Fruit fly (Drosophila melanogaster) whole organism, embryonic: Measurements from ENCODE around the gene CG1494.

Experiments
- Atf3 ChIP-seq: fragments of 200-800 bp; sonication (Bioruptor generic); optimal IDR thresholded peaks from 3 replicates; lab custom pipeline; 2016; ENCODE audit warnings: missing biosample characterization, missing genetic modification characterization
- CG10209 ChIP-seq: fragments of 200-800 bp; sonication (Bioruptor generic); optimal IDR thresholded peaks from 3 replicates; lab custom pipeline; 2017; ENCODE audit warnings: missing biosample characterization, mild to moderate bottlenecking, missing genetic modification characterization, missing genetic modification reagents
- CG1024 ChIP-seq: fragments of 200-800 bp; sonication (Bioruptor generic); IDR thresholded peaks from 2 replicates; pipeline ENCODE4 v1.3.6; 2022; ENCODE audit warnings: missing biosample characterization, missing genetic modification characterization
- CG14441 ChIP-seq: fragments of 200-800 bp; sonication (Bioruptor generic); IDR thresholded peaks from 2 replicates; pipeline ENCODE4 v1.3.6; 2022; ENCODE audit warnings: missing biosample characterization, missing genetic modification characterization
- CG14965 ChIP-seq: fragments of 200-800 bp; sonication (Bioruptor generic); optimal IDR thresholded peaks from 2 replicates; lab custom pipeline; 2016; ENCODE audit warnings: missing biosample characterization, missing genetic modification characterization, borderline replicate concordance
- CG1529 ChIP-seq: fragments of 200-800 bp; sonication (Bioruptor generic); optimal IDR thresholded peaks from 3 replicates; lab custom pipeline; 2018; ENCODE audit warnings: missing biosample characterization, missing genetic modification characterization
- CG15514 ChIP-seq: fragments of 200-800 bp; sonication (Bioruptor generic); optimal IDR thresholded peaks from 3 replicates; lab custom pipeline; 2017; ENCODE audit warnings: missing biosample characterization, missing genetic modification characterization, mild to moderate bottlenecking, moderate library complexity, missing genetic modification reagents
- CG15601 ChIP-seq: fragments of 200-800 bp; sonication (Bioruptor generic); optimal IDR thresholded peaks from 3 replicates; lab custom pipeline; 2019; ENCODE audit warnings: missing biosample characterization, mild to moderate bottlenecking, missing genetic modification characterization, moderate library complexity
- CG16813 ChIP-seq: fragments of 200-800 bp; sonication (Bioruptor generic); IDR thresholded peaks from 3 replicates; pipeline ENCODE4 v1.3.6; 2022; ENCODE audit warnings: missing biosample characterization, missing genetic modification characterization; ENCODE audit not compliant: partially characterized antibody
- CG16815 ChIP-seq: fragments of 200-800 bp; sonication (Bioruptor generic); optimal IDR thresholded peaks from 3 replicates; lab custom pipeline; 2017; ENCODE audit warnings: missing biosample characterization, mild to moderate bottlenecking, missing genetic modification characterization
- CG6254 ChIP-seq: fragments of 200-800 bp; sonication (Bioruptor generic); optimal IDR thresholded peaks from 3 replicates; lab custom pipeline; 2017; ENCODE audit warnings: mild to moderate bottlenecking, missing biosample characterization, missing genetic modification reagents, missing genetic modification characterization
- CG6272 ChIP-seq: fragments of 200-800 bp; sonication (Bioruptor generic); IDR thresholded peaks from 2 replicates; pipeline ENCODE4 v1.3.6; 2022; ENCODE audit warnings: missing biosample characterization, missing genetic modification characterization
- CG6689 ChIP-seq: fragments of 200-800 bp; sonication (Bioruptor generic); IDR thresholded peaks from 2 replicates; pipeline ENCODE4 v1.3.6; 2022; ENCODE audit warnings: missing biosample characterization, missing genetic modification characterization
- CG6854 ChIP-seq: fragments of 200-800 bp; sonication (Bioruptor generic); optimal IDR thresholded peaks from 3 replicates; lab custom pipeline; 2017; ENCODE audit warnings: missing biosample characterization, mild to moderate bottlenecking, missing genetic modification characterization
- CG7271 ChIP-seq: fragments of 200-800 bp; sonication (Bioruptor generic); optimal IDR thresholded peaks from 2 replicates; lab custom pipeline; 2018; ENCODE audit warnings: missing biosample characterization, mild to moderate bottlenecking, missing genetic modification characterization, moderate library complexity
- CG7928 ChIP-seq: fragments of 200-800 bp; sonication (Bioruptor generic); optimal IDR thresholded peaks from 2 replicates; lab custom pipeline; 2017; ENCODE audit warnings: missing biosample characterization, mild to moderate bottlenecking, missing genetic modification characterization
- CG9876 ChIP-seq: fragments of 200-800 bp; sonication (Bioruptor generic); optimal IDR thresholded peaks from 2 replicates; lab custom pipeline; 2016; ENCODE audit warnings: missing biosample characterization, missing genetic modification characterization
- CG9932 ChIP-seq: fragments of 200-800 bp; sonication (Bioruptor generic); IDR thresholded peaks from 2 replicates; pipeline ENCODE4 v1.3.6; 2022; ENCODE audit warnings: missing biosample characterization, missing genetic modification characterization
- CHES-1-like ChIP-seq: fragments of 200-800 bp; sonication (Bioruptor generic); optimal IDR thresholded peaks from 2 replicates; lab custom pipeline; 2016; ENCODE audit warnings: missing biosample characterization, missing genetic modification characterization
- CoRest ChIP-seq: fragments of 200-800 bp; sonication (Bioruptor generic); optimal IDR thresholded peaks from 3 replicates; lab custom pipeline; 2018; ENCODE audit warnings: missing biosample characterization, mild to moderate bottlenecking, missing genetic modification characterization, moderate library complexity
- Dad ChIP-seq: fragments of 200-800 bp; sonication (Bioruptor generic); optimal IDR thresholded peaks from 3 replicates; lab custom pipeline; 2016; ENCODE audit warnings: missing biosample characterization, missing genetic modification characterization
- Dbx ChIP-seq: fragments of 200-800 bp; sonication (Bioruptor generic); IDR thresholded peaks from 3 replicates; pipeline ENCODE4 v1.3.6; 2022; ENCODE audit warnings: missing biosample characterization, missing genetic modification characterization
- Doc3 ChIP-seq: fragments of 200-800 bp; sonication (Bioruptor generic); IDR thresholded peaks from 3 replicates; pipeline ENCODE4 v1.3.6; 2022; ENCODE audit warnings: missing biosample characterization, missing genetic modification characterization; ENCODE audit not compliant: partially characterized antibody
- Drgx ChIP-seq: fragments of 200-800 bp; sonication (Bioruptor generic); IDR thresholded peaks from 2 replicates; pipeline ENCODE4 v1.3.6; 2022; ENCODE audit warnings: missing biosample characterization, missing genetic modification characterization
- H2.0 ChIP-seq: fragments of 200-800 bp; sonication (Bioruptor generic); IDR thresholded peaks from 2 replicates; pipeline ENCODE4 v1.3.6; 2022; ENCODE audit warnings: missing biosample characterization, missing genetic modification characterization
- HLH3B ChIP-seq: fragments of 200-800 bp; sonication (Bioruptor generic); IDR thresholded peaks from 2 replicates; pipeline ENCODE4 v1.3.6; 2022; ENCODE audit warnings: missing biosample characterization, missing genetic modification characterization
- HmgD ChIP-seq: fragments of 200-800 bp; sonication (Bioruptor generic); optimal IDR thresholded peaks from 3 replicates; lab custom pipeline; 2016; ENCODE audit warnings: missing biosample characterization, missing genetic modification characterization
- MESR4 ChIP-seq: fragments of 200-800 bp; sonication (Bioruptor generic); optimal IDR thresholded peaks from 2 replicates; lab custom pipeline; 2018; ENCODE audit warnings: missing biosample characterization, mild to moderate bottlenecking, missing genetic modification characterization, moderate library complexity
- Meics ChIP-seq: fragments of 200-800 bp; sonication (Bioruptor generic); optimal IDR thresholded peaks from 2 replicates; lab custom pipeline; 2017; ENCODE audit warnings: missing biosample characterization, mild to moderate bottlenecking, missing genetic modification characterization
- Pdp1 ChIP-seq, 2 experiments: fragments of 200-800 bp; sonication (Bioruptor generic); optimal IDR thresholded peaks; 3 replicates each; lab custom pipeline; 2016; ENCODE audit warnings: missing biosample characterization in 2 of 2, missing genetic modification characterization in 2 of 2, mild to moderate bottlenecking in 1 of 2, moderate library complexity in 1 of 2
- Spps ChIP-seq: fragments of 200-800 bp; sonication (Bioruptor generic); optimal IDR thresholded peaks from 2 replicates; lab custom pipeline; 2018; ENCODE audit warnings: missing biosample characterization, mild to moderate bottlenecking, missing genetic modification characterization
- bbx ChIP-seq: fragments of 200-800 bp; sonication (Bioruptor generic); IDR thresholded peaks from 2 replicates; pipeline ENCODE4 v1.3.6; 2022; ENCODE audit warnings: missing biosample characterization, missing genetic modification characterization; ENCODE audit not compliant: partially characterized antibody
- cad ChIP-seq: fragments of >200 bp; optimal IDR thresholded peaks from 2 replicates; lab custom pipeline; 2017; ENCODE audit warnings: missing biosample characterization, missing genetic modification characterization
- cato ChIP-seq: fragments of 200-800 bp; sonication (Bioruptor generic); optimal IDR thresholded peaks from 2 replicates; lab custom pipeline; 2016; ENCODE audit warnings: missing biosample characterization, missing genetic modification characterization, borderline replicate concordance
- cwo ChIP-seq: fragments of 200-800 bp; sonication (Bioruptor generic); optimal IDR thresholded peaks from 3 replicates; lab custom pipeline; 2017; ENCODE audit warnings: missing biosample characterization, missing genetic modification characterization, mild to moderate bottlenecking, moderate library complexity, missing genetic modification reagents
- danr ChIP-seq: fragments of 200-800 bp; sonication (Bioruptor generic); IDR thresholded peaks from 2 replicates; pipeline ENCODE4 v1.3.6; 2022; ENCODE audit warnings: missing biosample characterization, missing genetic modification characterization
- dati ChIP-seq: fragments of 200-800 bp; sonication (Bioruptor generic); IDR thresholded peaks from 2 replicates; pipeline ENCODE4 v1.3.6; 2022; ENCODE audit warnings: missing biosample characterization, missing genetic modification characterization
- dysf ChIP-seq: fragments of 200-800 bp; sonication (Bioruptor generic); IDR thresholded peaks from 3 replicates; pipeline ENCODE4 v1.3.6; 2022; ENCODE audit warnings: missing biosample characterization, missing genetic modification characterization
- fu2 ChIP-seq: fragments of 200-800 bp; sonication (Bioruptor generic); optimal IDR thresholded peaks from 2 replicates; lab custom pipeline; 2016; ENCODE audit warnings: missing biosample characterization, missing genetic modification characterization
- grau ChIP-seq: fragments of 200-800 bp; optimal IDR thresholded peaks from 3 replicates; lab custom pipeline; 2019; ENCODE audit warnings: missing biosample characterization, mild to moderate bottlenecking, missing genetic modification characterization, moderate library complexity
- gt ChIP-seq: fragments of 200-800 bp; sonication (Bioruptor generic); IDR thresholded peaks from 2 replicates; pipeline ENCODE4 v1.3.6; 2022; ENCODE audit warnings: missing biosample characterization, missing genetic modification characterization
- jigr1 ChIP-seq: fragments of 200-800 bp; sonication (Bioruptor generic); IDR thresholded peaks from 3 replicates; pipeline ENCODE4 v1.3.6; 2022; ENCODE audit warnings: missing biosample characterization, missing genetic modification characterization
- knrl ChIP-seq: fragments of 200-800 bp; sonication (Bioruptor generic); IDR thresholded peaks from 3 replicates; pipeline ENCODE4 v1.3.6; 2022; ENCODE audit warnings: missing biosample characterization, missing genetic modification characterization; ENCODE audit not compliant: partially characterized antibody
- pb ChIP-seq: fragments of 200-800 bp; sonication (Bioruptor generic); optimal IDR thresholded peaks from 3 replicates; lab custom pipeline; 2016; ENCODE audit warnings: missing biosample characterization, missing genetic modification characterization
- pfk ChIP-seq: fragments of 200-800 bp; sonication (Bioruptor generic); optimal IDR thresholded peaks from 2 replicates; lab custom pipeline; 2018; ENCODE audit warnings: missing biosample characterization, mild to moderate bottlenecking, missing genetic modification characterization, moderate library complexity
- ssp ChIP-seq: fragments of 200-800 bp; sonication (Bioruptor generic); IDR thresholded peaks from 2 replicates; pipeline ENCODE4 v1.3.6; 2022; ENCODE audit warnings: missing biosample characterization, missing genetic modification characterization
- trh ChIP-seq: fragments of 200-800 bp; sonication (Bioruptor generic); optimal IDR thresholded peaks from 2 replicates; lab custom pipeline; 2016; ENCODE audit warnings: missing biosample characterization, missing genetic modification characterization
- unc-4 ChIP-seq: fragments of 200-800 bp; sonication (Bioruptor generic); IDR thresholded peaks from 2 replicates; pipeline ENCODE4 v1.3.6; 2022; ENCODE audit warnings: missing biosample characterization, missing genetic modification characterization; ENCODE audit not compliant: partially characterized antibody
- z ChIP-seq: fragments of 200-800 bp; sonication (Bioruptor generic); IDR thresholded peaks from 3 replicates; pipeline ENCODE4 v1.3.6; 2022; ENCODE audit warnings: missing biosample characterization, missing genetic modification characterization
- zfh2 ChIP-seq: fragments of 200-800 bp; sonication (Bioruptor generic); optimal IDR thresholded peaks from 2 replicates; lab custom pipeline; 2016; ENCODE audit warnings: missing biosample characterization, missing genetic modification characterization

CG1494 gene

DNA sequence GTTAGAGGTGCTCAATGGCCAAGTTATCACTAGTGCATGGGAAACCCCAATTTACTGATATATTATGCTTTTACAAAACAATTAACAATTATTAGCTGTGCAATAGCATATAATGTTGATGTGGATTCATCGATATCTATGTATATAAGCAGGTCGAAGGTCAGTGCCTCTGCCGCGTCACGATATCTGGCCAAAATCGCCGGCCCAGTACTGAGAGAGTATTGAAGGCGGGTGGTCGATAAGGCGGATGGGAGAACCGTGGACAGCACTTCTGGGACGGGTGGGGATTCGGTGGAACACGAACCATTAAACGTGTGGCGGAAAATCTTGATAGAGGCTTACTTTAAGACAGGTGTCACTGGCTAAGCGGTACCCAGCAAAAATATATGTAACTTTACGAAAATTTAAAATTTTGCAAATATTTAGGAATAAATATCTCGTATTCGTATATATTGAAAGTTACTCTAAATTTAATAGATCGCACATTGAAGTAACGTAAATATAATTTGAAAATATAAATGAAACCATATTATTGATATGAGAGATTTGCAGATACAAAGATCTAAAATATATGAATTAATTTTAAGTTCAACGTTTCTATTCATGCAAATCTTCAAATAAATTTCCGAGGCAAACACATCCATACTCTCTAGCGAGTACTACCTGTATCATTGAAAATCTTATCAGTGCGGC lies 37.3 kb downstream of the CG1494 start (continued):
- no peak for TF ChIP-seq gt (GFP tag; lab: Robert Waterston, UW)
- TF ChIP-seq Meics (GFP tag; lab: Kevin White, UChicago): peak; percentile 82
- TF ChIP-seq cwo (GFP tag; lab: Kevin White, UChicago): peak; percentile 92
- 0 out of 3 replicates have a peak, but pooled peaks have one; percentile 48 for TF ChIP-seq Dbx
- TF ChIP-seq CG6254 (GFP tag; lab: Kevin White, UChicago): no peak
- TF ChIP-seq ssp (GFP tag; lab: Robert Waterston, UW): no peak
- TF ChIP-seq CoRest (tag; lab: Kevin White, UChicago): no peak
- no peak for TF ChIP-seq z (GFP tag; lab: Robert Waterston, UW)
- no peak for TF ChIP-seq Dad (GFP tag; lab: Kevin White, UChicago)
- no peak for TF ChIP-seq CG15601 (tag; lab: Kevin White, UChicago)
- TF ChIP-seq Spps (tag; lab: Kevin White, UChicago): no peak
- no peak for TF ChIP-seq MESR4 (GFP tag; lab: Kevin White, UChicago)
- no peak for TF ChIP-seq jigr1 (GFP tag; lab: Robert Waterston, UW)
- TF ChIP-seq CG16813 (GFP tag; lab: Robert Waterston, UW): no peak
- no peak for TF ChIP-seq unc-4 (GFP tag; lab: Robert Waterston, UW)
- no peak for TF ChIP-seq CG9876 (GFP tag; lab: Kevin White, UChicago)
- no peak for TF ChIP-seq CG7928 (GFP tag; lab: Kevin White, UChicago)
- TF ChIP-seq HmgD (GFP tag; lab: Kevin White, UChicago): no peak
- no peak for TF ChIP-seq zfh2
- TF ChIP-seq CG9932 (GFP tag; lab: Robert Waterston, UW): 0 out of 2 replicates have a peak, but pooled peaks have one; percentile 4
- no peak for TF ChIP-seq Pdp1 (GFP tag; optimal IDR thresholded peaks at IDR 0.05; lab: Kevin White, UChicago)
- no peak for TF ChIP-seq pb
- no peak for TF ChIP-seq CG6854 (GFP tag; lab: Kevin White, UChicago)
- TF ChIP-seq CG14965 (GFP tag; lab: Kevin White, UChicago): no peak
- TF ChIP-seq CG7271 (tag; lab: Kevin White, UChicago): no peak
- TF ChIP-seq bbx (GFP tag; lab: Robert Waterston, UW): no peak
- peak; percentile 73; the same call in 2 of the 3 replicates for TF ChIP-seq dysf (GFP tag; lab: Robert Waterston, UW)
- TF ChIP-seq CG1024 (GFP tag; lab: Robert Waterston, UW): no peak
- peak; percentile 64 for TF ChIP-seq CG10209 (GFP tag; lab: Kevin White, UChicago)
- TF ChIP-seq fu2: no peak
- TF ChIP-seq cato (GFP tag; lab: Kevin White, UChicago): no peak
- peak; percentile 82 for TF ChIP-seq pfk
- TF ChIP-seq H2.0 (GFP tag; lab: Robert Waterston, UW): no peak
- no peak for TF ChIP-seq CG1529 (GFP tag; lab: Kevin White, UChicago)
- TF ChIP-seq CG15514 (GFP tag; lab: Kevin White, UChicago): peak; percentile 15
- TF ChIP-seq CG16815 (GFP tag; lab: Kevin White, UChicago): no peak
- no peak for TF ChIP-seq Doc3
- TF ChIP-seq CHES-1-like (GFP tag; lab: Kevin White, UChicago): no peak
- no peak for TF ChIP-seq cad
- no peak for TF ChIP-seq trh
- TF ChIP-seq HLH3B (GFP tag; lab: Robert Waterston, UW): 0 out of 2 replicates have a peak, but pooled peaks have one; percentile 5
- no peak for TF ChIP-seq knrl (GFP tag; lab: Robert Waterston, UW)
- peak; percentile 46 for TF ChIP-seq CG6689 (GFP tag; lab: Robert Waterston, UW)
- peak; percentile 78 for TF ChIP-seq grau (tag; lab: Kevin White, UChicago)
- no peak for TF ChIP-seq Drgx (GFP tag; lab: Robert Waterston, UW)
- no peak; the same call in 1 of the 2 replicates for TF ChIP-seq CG6272 (GFP tag; lab: Robert Waterston, UW)
- no peak for TF ChIP-seq danr (GFP tag; lab: Robert Waterston, UW)
- TF ChIP-seq CG14441 (GFP tag; lab: Robert Waterston, UW): peak; percentile 25; the same call in 1 of the 2 replicates
- TF ChIP-seq Atf3 (GFP tag; lab: Kevin White, UChicago): no peak
- TF ChIP-seq dati (GFP tag; lab: Robert Waterston, UW): no peak
